Worm (Caenorhabditis elegans): Measurements from ENCODE around the gene mua-6.

Gene mua-6

ce11 chrX:16290536-16290935 is 25.1 kb upstream of the mua-6 start (continued):
- TF ChIP-seq hmg-1.1 (GFP tag; IDR thresholded peaks at IDR 0.05) = no peak
- TF ChIP-seq mdl-1 (tag; optimal IDR thresholded peaks at IDR 0.05) = peak in 1 of 2 experiments; percentile 69
- no peak for TF ChIP-seq spr-3 (GFP tag; optimal IDR thresholded peaks at IDR 0.05)
- peak; percentile 93 for TF ChIP-seq mxl-3 (GFP tag; optimal IDR thresholded peaks at IDR 0.05)
- TF ChIP-seq tra-1 (GFP tag; IDR thresholded peaks at IDR 0.05) = 0 out of 2 replicates have a peak, but pooled peaks have one; percentile 38
- TF ChIP-seq ceh-20 (GFP tag; IDR thresholded peaks at IDR 0.05) = no peak
- TF ChIP-seq gei-8 (GFP tag; optimal IDR thresholded peaks at IDR 0.05) = no peak
- no peak for TF ChIP-seq nhr-10 (tag; optimal IDR thresholded peaks at IDR 0.05)
- TF ChIP-seq ctbp-1 (GFP tag; IDR thresholded peaks at IDR 0.05) = no peak
- no peak for TF ChIP-seq nhr-41 (GFP tag; IDR thresholded peaks at IDR 0.05)
- no peak for TF ChIP-seq zip-11 (GFP tag; IDR thresholded peaks at IDR 0.05)
- TF ChIP-seq mep-1 (tag; optimal IDR thresholded peaks at IDR 0.05) = no peak
- TF ChIP-seq Y5F2A.4 (GFP tag; optimal IDR thresholded peaks at IDR 0.05) = no peak
- no peak for TF ChIP-seq unc-130 (GFP tag; optimal IDR thresholded peaks at IDR 0.05)
- no peak for TF ChIP-seq lir-3 (tag; optimal IDR thresholded peaks at IDR 0.05)
- no peak for TF ChIP-seq nhr-102 (tag; optimal IDR thresholded peaks at IDR 0.05)
- no peak for TF ChIP-seq unc-62 (GFP tag; optimal IDR thresholded peaks at IDR 0.05 in 1 of 2)
- TF ChIP-seq unc-62 (tag; optimal IDR thresholded peaks at IDR 0.05) = no peak
- no peak for TF ChIP-seq jun-1 (tag; optimal IDR thresholded peaks at IDR 0.05)
- no peak for TF ChIP-seq mdt-29 (GFP tag; IDR thresholded peaks at IDR 0.05)
- no peak for TF ChIP-seq nhr-76 (tag; optimal IDR thresholded peaks at IDR 0.05)
- TF ChIP-seq saeg-2 (GFP tag; IDR thresholded peaks at IDR 0.05) = no peak
- TF ChIP-seq ceh-28 (tag; optimal IDR thresholded peaks at IDR 0.05) = no peak
- peak; percentile 16 for TF ChIP-seq nhr-28 (tag; optimal IDR thresholded peaks at IDR 0.05)
- TF ChIP-seq F44E2.7 (GFP tag; IDR thresholded peaks at IDR 0.05) = no peak
- no peak for TF ChIP-seq daf-8 (GFP tag; IDR thresholded peaks at IDR 0.05)
- TF ChIP-seq ztf-11 (tag; optimal IDR thresholded peaks at IDR 0.05) = no peak
- no peak for TF ChIP-seq Y105C5A.15 (GFP tag; IDR thresholded peaks at IDR 0.05)
- no peak for TF ChIP-seq Y75B8A.6 (GFP tag; IDR thresholded peaks at IDR 0.05)
- TF ChIP-seq aha-1 (tag) = no peak
- peak; percentile 80 for TF ChIP-seq dmd-6 (GFP tag; IDR thresholded peaks at IDR 0.05)
- TF ChIP-seq nhr-42 (GFP tag; IDR thresholded peaks at IDR 0.05) = no peak
- TF ChIP-seq daf-16 (GFP tag; optimal IDR thresholded peaks at IDR 0.05) = no peak
- TF ChIP-seq daf-16 (tag; optimal IDR thresholded peaks at IDR 0.05) = peak; percentile 23
- no peak for TF ChIP-seq tag-97 (GFP tag; IDR thresholded peaks at IDR 0.05)
- TF ChIP-seq egl-43 (GFP tag; IDR thresholded peaks at IDR 0.05) = no peak
- no peak for TF ChIP-seq zag-1 (tag; optimal IDR thresholded peaks at IDR 0.05)
- TF ChIP-seq dmd-8 (GFP tag; IDR thresholded peaks at IDR 0.05) = no peak
- TF ChIP-seq ceh-62 (tag; optimal IDR thresholded peaks at IDR 0.05) = no peak
- TF ChIP-seq hlh-11 (tag; optimal IDR thresholded peaks at IDR 0.05) = peak; percentile 40
- TF ChIP-seq ZK546.5 (tag; optimal IDR thresholded peaks at IDR 0.05) = no peak
- no peak for TF ChIP-seq zfp-3 (GFP tag; conservative IDR thresholded peaks at IDR 0.05)
- TF ChIP-seq ceh-44 (GFP tag; IDR thresholded peaks at IDR 0.05) = no peak
- TF ChIP-seq mes-2 (tag; optimal IDR thresholded peaks at IDR 0.05; ENCODE audit: poor library complexity, severe bottlenecking) = no peak
- no peak for TF ChIP-seq vab-7 (GFP tag; IDR thresholded peaks at IDR 0.05)
- no peak for TF ChIP-seq fkh-10 (GFP tag; optimal IDR thresholded peaks at IDR 0.05)
- TF ChIP-seq lin-29 (GFP tag; IDR thresholded peaks at IDR 0.05) = no peak
- no peak for TF ChIP-seq snpc-4 (tag; optimal IDR thresholded peaks at IDR 0.05)
- no peak for TF ChIP-seq madf-5 (GFP tag; IDR thresholded peaks at IDR 0.05)
- no peak for TF ChIP-seq unc-39 (tag; optimal IDR thresholded peaks at IDR 0.05)
- TF ChIP-seq lin-13 (GFP tag; optimal IDR thresholded peaks at IDR 0.05) = no peak
- peak; percentile 28 for TF ChIP-seq dve-1 (tag; optimal IDR thresholded peaks at IDR 0.05; ENCODE audit: insufficient read depth)
